Worm (Caenorhabditis elegans): ENCODE results near the gene klp-13.

klp-13 gene

ce11 chrX:6004315-6004714 lies 19.5 kb downstream of the klp-13 start:
- no peak for TF ChIP-seq dao-5 (tag; optimal IDR thresholded peaks at IDR 0.05)
- TF ChIP-seq W03F9.2 (tag; optimal IDR thresholded peaks at IDR 0.05), result no peak
- TF ChIP-seq him-1 (tag; optimal IDR thresholded peaks at IDR 0.05), result no peak

ce11 chrX:6010573-6010972 lies 25.8 kb downstream of the klp-13 start, which contains the start of gene C09B8.3:
C09B8.3 (minus strand) TSS chrX:6010673.
- no peak for TF ChIP-seq dao-5 (tag; optimal IDR thresholded peaks at IDR 0.05)
- no peak for TF ChIP-seq him-1 (tag; optimal IDR thresholded peaks at IDR 0.05)
- no peak for TF ChIP-seq W03F9.2 (tag; optimal IDR thresholded peaks at IDR 0.05)

ce11 chrX:6015096-6015495 lies 30.3 kb downstream of the klp-13 start, which contains the start of gene C09B8.8:
C09B8.8 (plus strand) TSS chrX:6015492.
- TF ChIP-seq dao-5 (tag; optimal IDR thresholded peaks at IDR 0.05), result no peak
- no peak for TF ChIP-seq W03F9.2 (tag; optimal IDR thresholded peaks at IDR 0.05)
- TF ChIP-seq him-1 (tag; optimal IDR thresholded peaks at IDR 0.05), result no peak

- TF ChIP-seq W03F9.2 (tag; optimal IDR thresholded peaks at IDR 0.05) (no peak), him-1 (tag; optimal IDR thresholded peaks at IDR 0.05) (no peak)
Measured at ce11 chrX:6019886-6020469, 35.2 kb downstream of the klp-13 start, which contains the start of gene C09B8.4. C09B8.4 (minus strand) TSS chrX:6019936.

ce11 chrX:6020782-6021181 lies 36.0 kb downstream of the klp-13 start:
- TF ChIP-seq W03F9.2 (tag; optimal IDR thresholded peaks at IDR 0.05) (no peak), dao-5 (tag; optimal IDR thresholded peaks at IDR 0.05) (no peak), him-1 (tag; optimal IDR thresholded peaks at IDR 0.05) (no peak)

- TF ChIP-seq W03F9.2 (tag; optimal IDR thresholded peaks at IDR 0.05) (no peak), him-1 (tag; optimal IDR thresholded peaks at IDR 0.05) (no peak), dao-5 (tag; optimal IDR thresholded peaks at IDR 0.05) (no peak)
Measured at ce11 chrX:6022469-6022868, 37.7 kb downstream of the klp-13 start, which contains the start of gene lelo-3. lelo-3 (minus strand) TSS chrX:6022569.

- TF ChIP-seq W03F9.2 (tag; optimal IDR thresholded peaks at IDR 0.05) (no peak), dao-5 (tag; optimal IDR thresholded peaks at IDR 0.05) (no peak), him-1 (tag; optimal IDR thresholded peaks at IDR 0.05) (no peak)
Measured at ce11 chrX:6024977-6025376, 40.2 kb downstream of the klp-13 start.

- TF ChIP-seq dao-5 (tag; optimal IDR thresholded peaks at IDR 0.05) (no peak), W03F9.2 (tag; optimal IDR thresholded peaks at IDR 0.05) (no peak), him-1 (tag; optimal IDR thresholded peaks at IDR 0.05) (no peak)
Measured at ce11 chrX:6026732-6027528, 42.1 kb downstream of the klp-13 start.

- no peak for TF ChIP-seq dao-5 (tag; optimal IDR thresholded peaks at IDR 0.05)
- TF ChIP-seq him-1 (tag; optimal IDR thresholded peaks at IDR 0.05), result no peak
- no peak for TF ChIP-seq W03F9.2 (tag; optimal IDR thresholded peaks at IDR 0.05)
Measured at ce11 chrX:6029075-6029474, 44.3 kb downstream of the klp-13 start.

ce11 chrX:6031169-6031568 lies 46.4 kb downstream of the klp-13 start, which contains the start of gene ipp-5:
ipp-5 (plus strand) TSS chrX:6031469.
- TF ChIP-seq him-1 (tag; optimal IDR thresholded peaks at IDR 0.05) (no peak), dao-5 (tag; optimal IDR thresholded peaks at IDR 0.05) (no peak), W03F9.2 (tag; optimal IDR thresholded peaks at IDR 0.05) (no peak)

ce11 chrX:6039544-6039943 lies 54.8 kb downstream of the klp-13 start, which contains the start of gene hsp-25:
hsp-25 (minus strand) TSS chrX:6039644.
- no peak for TF ChIP-seq him-1 (tag; optimal IDR thresholded peaks at IDR 0.05)
- TF ChIP-seq W03F9.2 (tag; optimal IDR thresholded peaks at IDR 0.05), result no peak
- TF ChIP-seq dao-5 (tag; optimal IDR thresholded peaks at IDR 0.05), result no peak

- TF ChIP-seq him-1 (tag; optimal IDR thresholded peaks at IDR 0.05), result no peak
- TF ChIP-seq dao-5 (tag; optimal IDR thresholded peaks at IDR 0.05), result no peak
- TF ChIP-seq W03F9.2 (tag; optimal IDR thresholded peaks at IDR 0.05), result no peak
Measured at ce11 chrX:6040435-6041093, 55.8 kb downstream of the klp-13 start.

- no peak for TF ChIP-seq him-1 (tag; optimal IDR thresholded peaks at IDR 0.05)
Measured at ce11 chrX:6041094-6041441, 56.3 kb downstream of the klp-13 start.
